Fruit fly (Drosophila melanogaster): ENCODE data around the gene Nup93-2.

- TF ChIP-seq CG8924 (tag; optimal IDR thresholded peaks at IDR 0.05) (no peak), sens-2 (GFP tag; IDR thresholded peaks at IDR 0.05) (no peak), dmrt11E (tag; optimal IDR thresholded peaks at IDR 0.05) (no peak), zen2 (GFP tag; IDR thresholded peaks at IDR 0.05; ENCODE audit: partially characterized antibody) (no peak)
These were observed 24.8 kb downstream of the Nup93-2 start for dm6 chr3R:14873345-14873744.

Data from whole organism, embryonic.